Worm (Caenorhabditis elegans) whole organism, L4 larva: ENCODE data around the gene eif-2D.

ENCODE experiments used
- F10B5.3 ChIP-seq: sonication (generic microtip); optimal IDR thresholded peaks from 2 replicates; lab custom pipeline; 2016; ENCODE audit warnings: mild to moderate bottlenecking, missing genetic modification characterization, missing compliant biosample characterization
- R02D3.7 ChIP-seq: fragments of 150-350 bp; sonication (generic microtip); optimal IDR thresholded peaks from 3 replicates; lab custom pipeline; 2014; ENCODE audit warnings: missing biosample characterization, missing genetic modification characterization
- Y105C5A.15 ChIP-seq: fragments of 200-800 bp; sonication (Bioruptor generic); IDR thresholded peaks from 2 replicates; pipeline ENCODE4 v1.3.6; 2022; ENCODE audit warnings: missing genetic modification characterization, missing compliant biosample characterization
- Y48G9A.11 ChIP-seq: fragments of 200-800 bp; sonication (Bioruptor generic); IDR thresholded peaks from 2 replicates; pipeline ENCODE4 v1.3.6; 2022; ENCODE audit warnings: missing genetic modification reagents, missing genetic modification characterization, missing compliant biosample characterization
- Y5F2A.4 ChIP-seq: fragments of 200-800 bp; sonication (Bioruptor generic); optimal IDR thresholded peaks from 2 replicates; lab custom pipeline; 2018; ENCODE audit warnings: mild to moderate bottlenecking, missing genetic modification characterization, missing compliant biosample characterization
- Y75B8A.6 ChIP-seq: fragments of 200-800 bp; sonication (Bioruptor generic); IDR thresholded peaks from 2 replicates; pipeline ENCODE4 v1.3.6; 2022; ENCODE audit warnings: missing genetic modification reagents, missing genetic modification characterization, missing compliant biosample characterization
- aha-1 ChIP-seq: fragments of 150-350 bp; peaks from one replicate; lab custom pipeline; 2014; ENCODE audit warnings: missing biosample characterization, missing genetic modification characterization
- aly-2 ChIP-seq: sonication (generic microtip); optimal IDR thresholded peaks from 2 replicates; lab custom pipeline; 2018; ENCODE audit warnings: missing biosample characterization, missing genetic modification characterization
- ama-1 ChIP-seq: fragments of 150-350 bp; optimal IDR thresholded peaks from 2 replicates; lab custom pipeline; 2014; ENCODE audit warnings: inconsistent platforms, mixed read lengths
- ceh-20 ChIP-seq: fragments of 200-800 bp; sonication (Bioruptor generic); IDR thresholded peaks from 2 replicates; pipeline ENCODE4 v1.3.6; 2022; ENCODE audit warnings: missing genetic modification reagents, missing genetic modification characterization, missing compliant biosample characterization
- ceh-32 ChIP-seq: sonication (generic microtip); optimal IDR thresholded peaks from 2 replicates; lab custom pipeline; 2016; ENCODE audit warnings: mild to moderate bottlenecking, missing genetic modification characterization, missing compliant biosample characterization; ENCODE audit not compliant: poor library complexity
- ceh-62 ChIP-seq: sonication (generic microtip); optimal IDR thresholded peaks from 2 replicates; lab custom pipeline; 2017; ENCODE audit warnings: missing biosample characterization, missing genetic modification characterization
- ces-1 ChIP-seq: fragments of 150-350 bp; sonication (generic microtip); optimal IDR thresholded peaks from 4 replicates; lab custom pipeline; 2014; ENCODE audit warnings: missing biosample characterization, missing genetic modification reagents, missing genetic modification characterization
- ctbp-1 ChIP-seq: fragments of 200-800 bp; sonication (Bioruptor generic); IDR thresholded peaks from 2 replicates; pipeline ENCODE4 v1.3.6; 2022; ENCODE audit warnings: missing genetic modification reagents, missing genetic modification characterization, missing compliant biosample characterization
- daf-19 ChIP-seq: fragments of 200-800 bp; sonication (Bioruptor generic); conservative IDR thresholded peaks from 2 replicates; pipeline ENCODE4 v1.3.6; 2022; ENCODE audit warnings: missing genetic modification characterization, missing compliant biosample characterization
- daf-8 ChIP-seq: fragments of 200-800 bp; sonication (Bioruptor generic); IDR thresholded peaks from 2 replicates; pipeline ENCODE4 v1.3.6; 2022; ENCODE audit warnings: missing genetic modification characterization, missing compliant biosample characterization
- dmd-8 ChIP-seq: fragments of 200-800 bp; sonication (Bioruptor generic); IDR thresholded peaks from 2 replicates; pipeline ENCODE4 v1.3.6; 2022; ENCODE audit warnings: missing genetic modification characterization, missing compliant biosample characterization
- dmd-9 ChIP-seq: fragments of 200-800 bp; sonication (Bioruptor generic); IDR thresholded peaks from 2 replicates; pipeline ENCODE4 v1.3.6; 2022; ENCODE audit warnings: missing genetic modification reagents, missing genetic modification characterization, missing compliant biosample characterization
- duxl-1 ChIP-seq: sonication (generic microtip); optimal IDR thresholded peaks from 2 replicates; lab custom pipeline; 2016; ENCODE audit warnings: mild to moderate bottlenecking, missing genetic modification characterization, moderate library complexity, missing compliant biosample characterization; ENCODE audit not compliant: poor library complexity
- dve-1 ChIP-seq: sonication (generic microtip); optimal IDR thresholded peaks from 2 replicates; lab custom pipeline; 2017; ENCODE audit warnings: antibody characterized with exemption, mild to moderate bottlenecking, missing genetic modification characterization, missing compliant biosample characterization; ENCODE audit not compliant: insufficient read depth
- egl-27 ChIP-seq: sonication (generic microtip); optimal IDR thresholded peaks from 3 replicates; lab custom pipeline; 2017; ENCODE audit warnings: missing biosample characterization, missing genetic modification reagents, missing genetic modification characterization
- egl-43 ChIP-seq: fragments of 200-800 bp; sonication (Bioruptor generic); IDR thresholded peaks from 2 replicates; pipeline ENCODE4 v1.3.6; 2022; ENCODE audit warnings: missing genetic modification reagents, missing genetic modification characterization, missing compliant biosample characterization
- fkh-10 ChIP-seq: fragments of 150-350 bp; optimal IDR thresholded peaks from 2 replicates; lab custom pipeline; 2014; ENCODE audit warnings: missing biosample characterization, missing genetic modification reagents, missing genetic modification characterization
- hlh-30 ChIP-seq: sonication (generic microtip); optimal IDR thresholded peaks from 2 replicates; lab custom pipeline; 2017; ENCODE audit warnings: antibody characterized with exemption, mild to moderate bottlenecking, missing genetic modification characterization, missing compliant biosample characterization; ENCODE audit not compliant: insufficient read depth
- hmg-1.1 ChIP-seq: fragments of 200-800 bp; sonication (Bioruptor generic); IDR thresholded peaks from 2 replicates; pipeline ENCODE4 v1.3.6; 2022; ENCODE audit warnings: missing genetic modification reagents, missing genetic modification characterization, missing compliant biosample characterization
- lim-7 ChIP-seq: fragments of 200-800 bp; sonication (Bioruptor generic); IDR thresholded peaks from 2 replicates; pipeline ENCODE4 v1.3.6; 2022; ENCODE audit warnings: missing genetic modification characterization, missing compliant biosample characterization
- lin-1 ChIP-seq: fragments of 200-800 bp; sonication (Bioruptor generic); IDR thresholded peaks from 2 replicates; pipeline ENCODE4 v1.3.6; 2022; ENCODE audit warnings: missing genetic modification reagents, missing genetic modification characterization, missing compliant biosample characterization
- madf-5 ChIP-seq, 2 experiments: fragments of 200-800 bp; sonication (Bioruptor generic); IDR thresholded peaks; 2 replicates each; pipeline ENCODE4 v1.3.6; 2022; ENCODE audit warnings: missing compliant biosample characterization in 2 of 2, missing genetic modification characterization in 2 of 2
- mdl-1 ChIP-seq, 2 experiments: fragments of 150-350 bp in 1 of 2; sonication (generic microtip) in 1 of 2; optimal IDR thresholded peaks; 2 replicates each; lab custom pipeline; 2014 to 2017; ENCODE audit warnings: missing biosample characterization in 2 of 2, missing genetic modification characterization in 2 of 2
- nhr-10 ChIP-seq: fragments of 150-350 bp; optimal IDR thresholded peaks from 2 replicates; lab custom pipeline; 2014; ENCODE audit warnings: missing biosample characterization, missing genetic modification characterization
- nhr-25 ChIP-seq: sonication (generic microtip); optimal IDR thresholded peaks from 2 replicates; lab custom pipeline; 2017; ENCODE audit warnings: missing genetic modification characterization, mild to moderate bottlenecking, missing compliant biosample characterization, antibody characterized with exemption, moderate library complexity, borderline replicate concordance; ENCODE audit not compliant: insufficient read depth
- nhr-48 ChIP-seq: sonication (generic microtip); optimal IDR thresholded peaks from 2 replicates; lab custom pipeline; 2016; ENCODE audit warnings: mild to moderate bottlenecking, missing genetic modification characterization, missing compliant biosample characterization
- nhr-77 ChIP-seq: fragments of 150-350 bp; optimal IDR thresholded peaks from 2 replicates; lab custom pipeline; 2014; ENCODE audit warnings: missing biosample characterization, missing genetic modification characterization
- rbr-2 ChIP-seq: sonication (generic microtip); optimal IDR thresholded peaks from 2 replicates; lab custom pipeline; 2016; ENCODE audit warnings: missing genotype, missing genetic modification characterization, missing compliant biosample characterization
- set-16 ChIP-seq: fragments of 200-800 bp; sonication (Bioruptor generic); IDR thresholded peaks from 2 replicates; pipeline ENCODE4 v1.3.6; 2022; ENCODE audit warnings: missing genetic modification reagents, missing genetic modification characterization, missing compliant biosample characterization
- skn-1 ChIP-seq: fragments of 150-350 bp; optimal IDR thresholded peaks from 2 replicates; lab custom pipeline; 2014; ENCODE audit warnings: missing biosample characterization, missing genetic modification characterization
- snpc-4 ChIP-seq: fragments of 150-350 bp; optimal IDR thresholded peaks from 2 replicates; lab custom pipeline; 2014; ENCODE audit warnings: missing biosample characterization, missing genetic modification characterization
- spr-3 ChIP-seq: fragments of 200-800 bp; sonication (Bioruptor generic); optimal IDR thresholded peaks from 2 replicates; lab custom pipeline; 2018; ENCODE audit warnings: mild to moderate bottlenecking, missing genetic modification characterization, missing compliant biosample characterization
- tag-97 ChIP-seq: fragments of 200-800 bp; sonication (Bioruptor generic); IDR thresholded peaks from 2 replicates; pipeline ENCODE4 v1.3.6; 2022; ENCODE audit warnings: missing genetic modification characterization, missing compliant biosample characterization
- unc-39 ChIP-seq: sonication (generic microtip); optimal IDR thresholded peaks from 2 replicates; lab custom pipeline; 2017; ENCODE audit warnings: missing biosample characterization, missing genetic modification characterization
- unc-62 ChIP-seq, 3 experiments: fragments of 150-350 bp in 1 of 3; sonication (generic microtip); optimal IDR thresholded peaks in 2 of 3; peaks in 1 of 3; 1 replicate in 1 of 3; 2 replicates in 2 of 3; lab custom pipeline; 2014 to 2017; ENCODE audit warnings: missing biosample characterization in 3 of 3, missing genetic modification characterization in 3 of 3, missing genetic modification reagents in 3 of 3, missing genotype in 1 of 3
- zag-1 ChIP-seq: fragments of 150-350 bp; optimal IDR thresholded peaks from 2 replicates; lab custom pipeline; 2014; ENCODE audit warnings: missing biosample characterization, missing genetic modification characterization
- zfp-2 ChIP-seq: sonication (generic microtip); optimal IDR thresholded peaks from 2 replicates; lab custom pipeline; 2016; ENCODE audit warnings: mild to moderate bottlenecking, missing genetic modification characterization, missing compliant biosample characterization
- ztf-7 ChIP-seq: fragments of 150-350 bp; optimal IDR thresholded peaks from 2 replicates; lab custom pipeline; 2014; ENCODE audit warnings: missing biosample characterization, missing genetic modification characterization

The eif-2D gene

DNA sequence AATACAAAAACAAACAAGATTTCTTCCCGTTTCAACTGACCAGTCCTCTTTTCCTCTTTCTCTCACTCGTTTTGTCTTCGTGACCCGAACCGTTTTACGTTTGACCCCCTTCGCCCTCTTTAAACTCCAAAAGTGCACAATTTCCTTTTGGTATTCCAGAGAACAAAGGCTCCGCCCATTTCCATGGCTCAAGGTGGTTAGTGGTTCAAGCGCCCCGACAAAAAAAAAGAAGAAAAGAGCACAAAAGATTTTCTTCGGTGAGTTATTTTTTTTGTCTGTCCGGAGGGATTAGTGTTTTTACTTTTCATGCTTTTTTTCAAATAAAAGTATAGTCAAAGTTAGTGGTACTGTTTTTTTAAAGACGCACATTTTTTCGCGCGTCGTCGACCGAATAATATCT lies 16.0 kb downstream of the eif-2D start, which contains the start of gene osta-2:
Gene osta-2, plus strand, starts transcription at position 160 of the 400 bp plus-strand sequence.
- TF ChIP-seq unc-62 (GFP tag; optimal IDR thresholded peaks at IDR 0.05 in 1 of 2; lab: Kevin White, UChicago) (peak in 1 of 2 experiments; percentile 92), unc-62 (tag; optimal IDR thresholded peaks at IDR 0.05; lab: Kevin White, UChicago) (no peak), ces-1 (GFP tag; lab: Kevin White, UChicago) (no peak), fkh-10 (peak; percentile 5)

DNA sequence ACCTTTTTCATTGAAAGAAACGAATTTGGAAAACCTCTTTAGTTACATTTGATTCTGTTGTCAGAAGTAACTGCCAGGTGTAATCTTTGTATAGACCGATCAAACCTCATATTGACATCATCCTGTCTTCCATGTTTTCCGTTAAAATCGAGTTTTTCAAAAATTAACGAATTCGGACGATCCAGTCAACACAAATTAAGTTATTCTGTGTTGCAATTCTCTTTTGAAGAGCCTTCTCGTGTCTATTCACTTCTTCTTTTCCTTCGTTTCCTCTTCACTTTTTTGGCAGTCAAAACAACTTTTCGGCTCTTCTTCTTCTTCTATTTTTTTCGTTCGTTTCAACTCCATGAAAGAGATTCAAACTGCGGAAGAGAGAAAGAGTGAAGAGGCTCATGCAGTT lies 16.6 kb downstream of the eif-2D start:
- TF ChIP-seq ctbp-1: peak; percentile 48
- TF ChIP-seq rbr-2 (tag; lab: Kevin White, UChicago): peak; percentile 18
- TF ChIP-seq ces-1 (GFP tag; lab: Kevin White, UChicago): peak; percentile 81
- TF ChIP-seq nhr-77 (tag; lab: Kevin White, UChicago): no peak
- no peak for TF ChIP-seq snpc-4 (tag; lab: Kevin White, UChicago)
- no peak for TF ChIP-seq zfp-2 (tag; lab: Kevin White, UChicago)
- TF ChIP-seq madf-5 (GFP tag; IDR thresholded peaks at IDR 0.05; lab: Robert Waterston, UW): no peak
- 0 out of 2 replicates have a peak, but pooled peaks have one; percentile 24 for TF ChIP-seq hmg-1.1 (GFP tag; lab: Robert Waterston, UW)
- TF ChIP-seq unc-62 (GFP tag; optimal IDR thresholded peaks at IDR 0.05 in 1 of 2; lab: Kevin White, UChicago): peak in 1 of 2 experiments; percentile 85
- no peak for TF ChIP-seq unc-62 (tag; optimal IDR thresholded peaks at IDR 0.05; lab: Kevin White, UChicago)
- peak; percentile 82 for TF ChIP-seq fkh-10
- no peak for TF ChIP-seq lim-7 (GFP tag; lab: Robert Waterston, UW)
- TF ChIP-seq, all 104 proteins: peak for 6

DNA sequence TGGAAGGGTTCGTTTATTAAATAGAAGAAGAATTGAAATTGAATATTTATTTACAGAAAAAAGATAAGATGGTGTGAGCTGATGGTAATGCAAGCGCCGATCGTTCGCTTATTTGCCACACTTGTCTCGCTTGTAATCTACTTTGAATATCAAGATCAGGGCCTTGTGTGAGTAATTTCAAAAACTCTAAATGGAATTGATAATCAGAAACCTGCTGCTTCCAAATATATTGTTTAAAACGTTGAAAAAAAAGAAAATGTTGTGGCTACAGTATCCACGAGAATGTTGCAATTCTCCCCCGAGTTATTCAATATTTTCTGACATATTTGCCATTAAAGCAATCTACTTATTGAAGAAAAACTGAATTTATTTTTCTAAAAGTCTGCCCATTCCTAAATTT lies 19.3 kb downstream of the eif-2D start:
- TF ChIP-seq dve-1 (no peak), ctbp-1 (no peak), zag-1 (no peak), tag-97 (no peak), ztf-7 (tag; lab: Kevin White, UChicago) (no peak), unc-62 (GFP tag; optimal IDR thresholded peaks at IDR 0.05 in 1 of 2; lab: Kevin White, UChicago) (peak in 1 of 2 experiments; percentile 53), unc-62 (tag; optimal IDR thresholded peaks at IDR 0.05; lab: Kevin White, UChicago) (no peak), ceh-62 (tag; lab: Kevin White, UChicago) (no peak), hmg-1.1 (GFP tag; lab: Robert Waterston, UW) (no peak)
- TF ChIP-seq, all 104 proteins: peak for 1

DNA sequence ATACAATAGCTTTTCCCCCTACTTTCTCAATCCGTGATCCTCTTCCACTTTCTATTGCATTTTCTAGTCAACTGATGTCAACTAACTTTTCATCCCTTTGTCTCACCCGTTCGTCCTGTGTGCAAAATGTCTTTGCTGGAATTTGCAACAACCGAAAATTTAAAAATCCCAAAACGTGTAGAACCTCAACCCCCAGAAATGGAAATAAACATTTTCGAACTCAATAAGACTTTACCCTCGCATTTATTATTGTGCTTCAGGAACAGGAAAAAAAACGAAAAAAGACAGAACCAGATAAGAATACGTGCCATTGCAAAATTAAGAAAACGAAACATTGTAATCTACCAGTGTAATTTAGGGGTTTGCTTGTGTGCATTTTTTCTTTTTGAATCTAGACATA lies 20.6 kb downstream of the eif-2D start:
- TF ChIP-seq lin-1 (GFP tag; lab: Robert Waterston, UW) (no peak), Y75B8A.6 (GFP tag; lab: Robert Waterston, UW) (no peak), nhr-48 (tag; lab: Kevin White, UChicago) (no peak), rbr-2 (tag; lab: Kevin White, UChicago) (no peak), nhr-10 (tag; lab: Kevin White, UChicago) (no peak), duxl-1 (no peak), nhr-25 (tag; lab: Kevin White, UChicago) (no peak), Y5F2A.4 (GFP tag; lab: Kevin White, UChicago) (no peak), dmd-8 (GFP tag; lab: Robert Waterston, UW) (no peak), unc-39 (tag; lab: Kevin White, UChicago) (no peak), Y48G9A.11 (GFP tag; lab: Robert Waterston, UW) (peak; percentile 26; the same call in 1 of the 2 replicates), daf-8 (GFP tag; lab: Robert Waterston, UW) (no peak), aha-1 (tag; lab: Kevin White, UChicago) (no peak), R02D3.7 (tag; lab: Kevin White, UChicago) (no peak), tag-97 (no peak), F10B5.3 (tag; lab: Kevin White, UChicago) (no peak), ceh-62 (tag; lab: Kevin White, UChicago) (no peak), spr-3 (GFP tag; lab: Kevin White, UChicago) (no peak), ceh-20 (GFP tag; lab: Robert Waterston, UW) (no peak), egl-43 (GFP tag; lab: Robert Waterston, UW) (no peak), dmd-9 (GFP tag; lab: Robert Waterston, UW) (no peak), aly-2 (tag; lab: Kevin White, UChicago) (no peak), mdl-1 (tag; optimal IDR thresholded peaks at IDR 0.05; lab: Kevin White, UChicago) (no peak), hlh-30 (tag; lab: Kevin White, UChicago) (no peak), Y105C5A.15 (no peak), skn-1 (tag; lab: Kevin White, UChicago) (no peak), daf-19 (GFP tag; lab: Robert Waterston, UW) (no peak), unc-62 (GFP tag; optimal IDR thresholded peaks at IDR 0.05 in 1 of 2; lab: Kevin White, UChicago) (no peak), unc-62 (tag; optimal IDR thresholded peaks at IDR 0.05; lab: Kevin White, UChicago) (no peak), set-16 (GFP tag; lab: Robert Waterston, UW) (no peak), ama-1 (peak; percentile 81), egl-27 (tag; lab: Kevin White, UChicago) (no peak), ceh-32 (tag; lab: Kevin White, UChicago) (no peak)
